Fruit fly (Drosophila melanogaster) whole organism, embryonic: Measurements from ENCODE around the gene asl.
A peak's percentile ranks its signal among the peaks of the same experiment; 100 is the strongest.

Experiments used
- Ada2b ChIP-seq: fragments of 200-800 bp; sonication (Bioruptor generic); IDR thresholded peaks from 2 replicates; pipeline ENCODE4 v1.3.6; 2022; ENCODE audit warnings: missing biosample characterization, missing genetic modification characterization
- Adf1 ChIP-seq: fragments of 200-800 bp; sonication (Bioruptor generic); IDR thresholded peaks from 2 replicates; pipeline ENCODE4 v1.3.6; 2022; ENCODE audit warnings: missing biosample characterization, missing genetic modification characterization
- B-H2 ChIP-seq: fragments of 200-800 bp; sonication (Bioruptor generic); optimal IDR thresholded peaks from 2 replicates; lab custom pipeline; 2018; ENCODE audit warnings: missing biosample characterization, mild to moderate bottlenecking, missing genetic modification characterization
- CG10274 ChIP-seq: fragments of 200-800 bp; sonication (Bioruptor generic); optimal IDR thresholded peaks from 3 replicates; lab custom pipeline; 2017; ENCODE audit warnings: missing biosample characterization, mild to moderate bottlenecking, missing genetic modification characterization
- CG10321 ChIP-seq: fragments of 200-800 bp; sonication (Bioruptor generic); IDR thresholded peaks from 2 replicates; pipeline ENCODE4 v1.3.6; 2022; ENCODE audit warnings: missing biosample characterization, missing genetic modification characterization
- CG11696 ChIP-seq: fragments of 200-800 bp; sonication (Bioruptor generic); IDR thresholded peaks from 2 replicates; pipeline ENCODE4 v1.3.6; 2022; ENCODE audit warnings: missing biosample characterization, missing genetic modification characterization
- CG12659 ChIP-seq: fragments of 200-800 bp; sonication (Bioruptor generic); optimal IDR thresholded peaks from 3 replicates; lab custom pipeline; 2017; ENCODE audit warnings: mild to moderate bottlenecking, missing biosample characterization, missing genetic modification reagents, missing genetic modification characterization
- CG15601 ChIP-seq: fragments of 200-800 bp; sonication (Bioruptor generic); optimal IDR thresholded peaks from 3 replicates; lab custom pipeline; 2019; ENCODE audit warnings: missing biosample characterization, mild to moderate bottlenecking, missing genetic modification characterization, moderate library complexity
- CG1602 ChIP-seq: fragments of 200-800 bp; sonication (Bioruptor generic); optimal IDR thresholded peaks from 3 replicates; lab custom pipeline; 2016; ENCODE audit warnings: missing biosample characterization, missing genetic modification characterization
- CG17328 ChIP-seq: fragments of 200-800 bp; sonication (Bioruptor generic); IDR thresholded peaks from 2 replicates; pipeline ENCODE4 v1.3.6; 2022; ENCODE audit warnings: missing biosample characterization, missing genetic modification characterization
- CG17385 ChIP-seq: fragments of 200-800 bp; sonication (Bioruptor generic); optimal IDR thresholded peaks from 3 replicates; lab custom pipeline; 2018; ENCODE audit warnings: missing biosample characterization, mild to moderate bottlenecking, missing genetic modification characterization
- CG17802 ChIP-seq: fragments of 200-800 bp; sonication (Bioruptor generic); optimal IDR thresholded peaks from 2 replicates; lab custom pipeline; 2018; ENCODE audit warnings: missing biosample characterization, mild to moderate bottlenecking, missing genetic modification characterization, moderate library complexity
- CG2889 ChIP-seq: fragments of 200-800 bp; sonication (Bioruptor generic); IDR thresholded peaks from 3 replicates; pipeline ENCODE4 v1.3.6; 2022; ENCODE audit warnings: missing biosample characterization, missing genetic modification characterization
- CG31224 ChIP-seq: fragments of 200-800 bp; sonication (Bioruptor generic); IDR thresholded peaks from 2 replicates; pipeline ENCODE4 v1.3.6; 2022; ENCODE audit warnings: missing biosample characterization, missing genetic modification characterization
- CG7963 ChIP-seq: fragments of 200-800 bp; sonication (Bioruptor generic); IDR thresholded peaks from 3 replicates; pipeline ENCODE4 v1.3.6; 2022; ENCODE audit warnings: missing biosample characterization, missing genetic modification characterization; ENCODE audit not compliant: partially characterized antibody
- CG7987 ChIP-seq: fragments of 200-800 bp; sonication (Bioruptor generic); optimal IDR thresholded peaks from 2 replicates; lab custom pipeline; 2018; ENCODE audit warnings: missing biosample characterization, mild to moderate bottlenecking, missing genetic modification characterization, moderate library complexity
- CG8478 ChIP-seq: fragments of >200 bp; optimal IDR thresholded peaks from 2 replicates; lab custom pipeline; 2018
- CG9437 ChIP-seq: fragments of 200-800 bp; sonication (Bioruptor generic); optimal IDR thresholded peaks from 2 replicates; lab custom pipeline; 2018; ENCODE audit warnings: missing biosample characterization, mild to moderate bottlenecking, missing genetic modification characterization
- Dad ChIP-seq: fragments of 200-800 bp; sonication (Bioruptor generic); optimal IDR thresholded peaks from 3 replicates; lab custom pipeline; 2016; ENCODE audit warnings: missing biosample characterization, missing genetic modification characterization
- Fer3 ChIP-seq: fragments of 200-800 bp; sonication (Bioruptor generic); optimal IDR thresholded peaks from 2 replicates; lab custom pipeline; 2018; ENCODE audit warnings: missing biosample characterization, mild to moderate bottlenecking, missing genetic modification characterization, moderate library complexity
- HHEX ChIP-seq: fragments of 200-800 bp; sonication (Bioruptor generic); optimal IDR thresholded peaks from 3 replicates; lab custom pipeline; 2017; ENCODE audit warnings: missing biosample characterization, mild to moderate bottlenecking, missing genetic modification characterization, missing genetic modification reagents
- HmgD ChIP-seq: fragments of 200-800 bp; sonication (Bioruptor generic); optimal IDR thresholded peaks from 3 replicates; lab custom pipeline; 2016; ENCODE audit warnings: missing biosample characterization, missing genetic modification characterization
- HmgZ ChIP-seq: fragments of 200-800 bp; sonication (Bioruptor generic); optimal IDR thresholded peaks from 2 replicates; lab custom pipeline; 2018; ENCODE audit warnings: missing biosample characterization, mild to moderate bottlenecking, missing genetic modification characterization
- Lpt ChIP-seq: fragments of >200 bp; optimal IDR thresholded peaks from 2 replicates; lab custom pipeline; 2018; ENCODE audit warnings: missing biosample characterization, missing genetic modification characterization
- MBD-R2 ChIP-seq: fragments of 200-800 bp; sonication (Bioruptor generic); IDR thresholded peaks from 2 replicates; pipeline ENCODE4 v1.3.6; 2022; ENCODE audit warnings: missing biosample characterization, missing genetic modification characterization
- Myb ChIP-seq: fragments of 200-800 bp; sonication (Bioruptor generic); optimal IDR thresholded peaks from 2 replicates; lab custom pipeline; 2016; ENCODE audit warnings: missing biosample characterization, missing genetic modification characterization
- Sin3A ChIP-seq: fragments of >200 bp; optimal IDR thresholded peaks from 2 replicates; lab custom pipeline; 2018
- Six4 ChIP-seq: fragments of 200-800 bp; sonication (Bioruptor generic); optimal IDR thresholded peaks from 2 replicates; lab custom pipeline; 2016; ENCODE audit warnings: missing biosample characterization, missing genetic modification characterization
- Sry-δ ChIP-seq: fragments of 200-800 bp; sonication (Bioruptor generic); optimal IDR thresholded peaks from 2 replicates; lab custom pipeline; 2016; ENCODE audit warnings: missing biosample characterization, missing genetic modification characterization
- Stat92E ChIP-seq, 3 experiments: fragments of >200 bp in 2 of 3; fragments of 200-800 bp in 1 of 3; sonication (Bioruptor generic) in 1 of 3; optimal IDR thresholded peaks; 2 replicates each; lab custom pipeline; 2017 to 2019; ENCODE audit warnings: missing biosample characterization in 3 of 3, missing genetic modification characterization in 3 of 3, mild to moderate bottlenecking in 1 of 3, moderate library complexity in 1 of 3
- ab ChIP-seq: fragments of 200-800 bp; sonication (Bioruptor generic); optimal IDR thresholded peaks from 2 replicates; lab custom pipeline; 2016; ENCODE audit warnings: missing biosample characterization, missing genetic modification characterization
- al ChIP-seq: fragments of 200-800 bp; sonication (Bioruptor generic); IDR thresholded peaks from 2 replicates; pipeline ENCODE4 v1.3.6; 2022; ENCODE audit warnings: missing biosample characterization, missing genetic modification characterization
- ap ChIP-seq: fragments of 200-800 bp; sonication (Bioruptor generic); IDR thresholded peaks from 2 replicates; pipeline ENCODE4 v1.3.6; 2022; ENCODE audit warnings: missing biosample characterization, missing genetic modification characterization
- ftz-f1 ChIP-seq: fragments of 200-800 bp; sonication (Bioruptor generic); optimal IDR thresholded peaks from 2 replicates; lab custom pipeline; 2016; ENCODE audit warnings: missing biosample characterization, missing genetic modification characterization
- gcm ChIP-seq: fragments of 200-800 bp; sonication (Bioruptor generic); optimal IDR thresholded peaks from 2 replicates; lab custom pipeline; 2019; ENCODE audit warnings: missing biosample characterization, mild to moderate bottlenecking, missing genetic modification characterization, moderate library complexity
- gem ChIP-seq: fragments of 200-800 bp; sonication (Bioruptor generic); optimal IDR thresholded peaks from 2 replicates; lab custom pipeline; 2019; ENCODE audit warnings: missing biosample characterization, mild to moderate bottlenecking, missing genetic modification characterization, moderate library complexity
- gsb ChIP-seq: fragments of 200-800 bp; sonication (Bioruptor generic); IDR thresholded peaks from 2 replicates; pipeline ENCODE4 v1.3.6; 2022; ENCODE audit warnings: missing biosample characterization, missing genetic modification characterization
- gt ChIP-seq: fragments of 200-800 bp; sonication (Bioruptor generic); IDR thresholded peaks from 2 replicates; pipeline ENCODE4 v1.3.6; 2022; ENCODE audit warnings: missing biosample characterization, missing genetic modification characterization
- hkb ChIP-seq, 2 experiments: fragments of 200-800 bp in 1 of 2; fragments of >200 bp in 1 of 2; sonication (Bioruptor generic) in 1 of 2; IDR thresholded peaks in 1 of 2; optimal IDR thresholded peaks in 1 of 2; 2 replicates each; pipeline versions ENCODE4 v1.3.6 to Lab custom; 2017 to 2022; ENCODE audit warnings: missing biosample characterization in 1 of 2, missing genetic modification characterization in 1 of 2
- lmd ChIP-seq: fragments of 200-800 bp; sonication (Bioruptor generic); IDR thresholded peaks from 2 replicates; pipeline ENCODE4 v1.3.6; 2022; ENCODE audit warnings: missing biosample characterization, missing genetic modification characterization
- nau ChIP-seq: fragments of 200-800 bp; sonication (Bioruptor generic); optimal IDR thresholded peaks from 3 replicates; lab custom pipeline; 2017; ENCODE audit warnings: missing biosample characterization, mild to moderate bottlenecking, missing genetic modification characterization, missing genetic modification reagents
- pros ChIP-seq: fragments of 200-800 bp; sonication (Bioruptor generic); optimal IDR thresholded peaks from 3 replicates; lab custom pipeline; 2019; ENCODE audit warnings: missing biosample characterization, mild to moderate bottlenecking, missing genetic modification characterization, moderate library complexity
- ranshi ChIP-seq: fragments of 200-800 bp; sonication (Bioruptor generic); IDR thresholded peaks from 2 replicates; pipeline ENCODE4 v1.3.6; 2022; ENCODE audit warnings: missing biosample characterization, missing genetic modification characterization
- sisA ChIP-seq: fragments of 200-800 bp; sonication (Bioruptor generic); IDR thresholded peaks from 2 replicates; pipeline ENCODE4 v1.3.6; 2022; ENCODE audit warnings: missing biosample characterization, missing genetic modification characterization
- slbo ChIP-seq: fragments of 200-800 bp; sonication (Bioruptor generic); IDR thresholded peaks from 2 replicates; pipeline ENCODE4 v1.3.6; 2022; ENCODE audit warnings: missing biosample characterization, missing genetic modification characterization
- sug ChIP-seq: fragments of 200-800 bp; optimal IDR thresholded peaks from 2 replicates; lab custom pipeline; 2019; ENCODE audit warnings: missing biosample characterization, mild to moderate bottlenecking, missing genetic modification characterization, moderate library complexity
- tll ChIP-seq, 2 experiments: fragments of 200-800 bp in 1 of 2; fragments of >200 bp in 1 of 2; sonication (Bioruptor generic) in 1 of 2; optimal IDR thresholded peaks; 2 replicates each; lab custom pipeline; 2017 to 2019; ENCODE audit warnings: missing biosample characterization in 2 of 2, missing genetic modification characterization in 2 of 2, mild to moderate bottlenecking in 1 of 2, moderate library complexity in 1 of 2
- tx ChIP-seq: fragments of 200-800 bp; sonication (Bioruptor generic); optimal IDR thresholded peaks from 2 replicates; lab custom pipeline; 2016; ENCODE audit warnings: missing biosample characterization, missing genetic modification characterization
- unc-4 ChIP-seq: fragments of 200-800 bp; sonication (Bioruptor generic); IDR thresholded peaks from 2 replicates; pipeline ENCODE4 v1.3.6; 2022; ENCODE audit warnings: missing biosample characterization, missing genetic modification characterization; ENCODE audit not compliant: partially characterized antibody
- wek ChIP-seq: fragments of 200-800 bp; sonication (Bioruptor generic); optimal IDR thresholded peaks from 3 replicates; lab custom pipeline; 2018; ENCODE audit warnings: missing biosample characterization, mild to moderate bottlenecking, missing genetic modification characterization, moderate library complexity
- zfh1 ChIP-seq: fragments of 200-800 bp; sonication (Bioruptor generic); IDR thresholded peaks from 3 replicates; pipeline ENCODE4 v1.3.6; 2022; ENCODE audit warnings: missing biosample characterization, missing genetic modification characterization

The asl gene

dm6 chr3R:5600361-5601043, 5.8 kb downstream of the asl start (continued):
- no peak for TF ChIP-seq ab
- peak; percentile 16 for TF ChIP-seq CG12659
- TF ChIP-seq slbo (GFP tag; lab: Robert Waterston, UW), result no peak
- no peak for TF ChIP-seq tx (GFP tag; lab: Kevin White, UChicago)
- no peak for TF ChIP-seq Six4 (GFP tag; lab: Kevin White, UChicago)
- TF ChIP-seq ap (GFP tag; lab: Robert Waterston, UW), result no peak
- TF ChIP-seq CG17385 (GFP tag; lab: Kevin White, UChicago), result no peak
- TF ChIP-seq B-H2, result peak; percentile 79
- TF ChIP-seq CG7987, result peak; percentile 60
- TF ChIP-seq unc-4, result no peak
- TF ChIP-seq CG10321 (GFP tag; lab: Robert Waterston, UW), result no peak
- TF ChIP-seq Sin3A (lab: Kevin White, UChicago), result no peak
- TF ChIP-seq Myb, result no peak
- TF ChIP-seq CG17328 (GFP tag; lab: Robert Waterston, UW), result no peak
- TF ChIP-seq zfh1, result no peak
- no peak for TF ChIP-seq MBD-R2
- TF ChIP-seq tll (GFP tag; optimal IDR thresholded peaks at IDR 0.05; lab: Kevin White, UChicago), result no peak
- no peak for TF ChIP-seq hkb (optimal IDR thresholded peaks at IDR 0.05; lab: Kevin White, UChicago)
- no peak for TF ChIP-seq hkb (GFP tag; IDR thresholded peaks at IDR 0.05; lab: Robert Waterston, UW)
- no peak for TF ChIP-seq nau (GFP tag; lab: Kevin White, UChicago)
- no peak for TF ChIP-seq CG1602 (GFP tag; lab: Kevin White, UChicago)
- no peak for TF ChIP-seq lmd (GFP tag; lab: Robert Waterston, UW)
- no peak for TF ChIP-seq sisA (GFP tag; lab: Robert Waterston, UW)
- TF ChIP-seq Dad, result no peak
- no peak for TF ChIP-seq CG7963
- no peak for TF ChIP-seq Adf1
- TF ChIP-seq gt (GFP tag; lab: Robert Waterston, UW), result no peak
- no peak for TF ChIP-seq CG9437 (GFP tag; lab: Kevin White, UChicago)
- TF ChIP-seq CG17802 (tag; lab: Kevin White, UChicago), result no peak
- no peak for TF ChIP-seq Ada2b (GFP tag; lab: Robert Waterston, UW)
- peak; percentile 87 for TF ChIP-seq pros (GFP tag; lab: Kevin White, UChicago)
- no peak for TF ChIP-seq gcm
- peak in 1 of 3 experiments; percentile 17 for TF ChIP-seq Stat92E (GFP tag; optimal IDR thresholded peaks at IDR 0.05; lab: Kevin White, UChicago)
- TF ChIP-seq wek (GFP tag; lab: Kevin White, UChicago), result peak; percentile 58
- no peak for TF ChIP-seq CG11696 (GFP tag; lab: Robert Waterston, UW)
- TF ChIP-seq Sry-δ, result no peak
- peak; percentile 78 for TF ChIP-seq ftz-f1
- no peak for TF ChIP-seq ranshi
- TF ChIP-seq sug, result peak; percentile 70
- TF ChIP-seq CG10274 (GFP tag; lab: Kevin White, UChicago), result no peak
- peak; percentile 32 for TF ChIP-seq HmgZ
- TF ChIP-seq gsb (GFP tag; lab: Robert Waterston, UW), result no peak
- no peak for TF ChIP-seq al
- no peak for TF ChIP-seq CG8478
- no peak for TF ChIP-seq HHEX (GFP tag; lab: Kevin White, UChicago)
- TF ChIP-seq CG15601 (tag; lab: Kevin White, UChicago), result no peak
- no peak for TF ChIP-seq CG31224 (GFP tag; lab: Robert Waterston, UW)
- TF ChIP-seq HmgD (GFP tag; lab: Kevin White, UChicago), result no peak
- no peak for TF ChIP-seq gem
- no peak for TF ChIP-seq Lpt
- TF ChIP-seq Fer3, result peak; percentile 18
- TF ChIP-seq CG2889 (GFP tag; lab: Robert Waterston, UW), result no peak
